Fruit fly (Drosophila melanogaster) whole organism, embryonic: ENCODE measurements around the gene CG10862.

Experiments
- Atf6 ChIP-seq: fragments of 200-800 bp; sonication (Bioruptor generic); IDR thresholded peaks from 2 replicates; pipeline ENCODE4 v1.3.6; 2022; ENCODE audit warnings: missing biosample characterization, missing genetic modification characterization
- Bdp1 ChIP-seq: fragments of 200-800 bp; sonication (Bioruptor generic); optimal IDR thresholded peaks from 3 replicates; lab custom pipeline; 2016; ENCODE audit warnings: missing biosample characterization, missing genetic modification characterization
- CG10565 ChIP-seq: fragments of 200-800 bp; sonication (Bioruptor generic); optimal IDR thresholded peaks from 3 replicates; lab custom pipeline; 2016; ENCODE audit warnings: missing biosample characterization, mild to moderate bottlenecking, missing genetic modification characterization
- CG10959 ChIP-seq: fragments of 200-800 bp; sonication (Bioruptor generic); IDR thresholded peaks from 2 replicates; pipeline ENCODE4 v1.3.6; 2022; ENCODE audit warnings: missing biosample characterization, missing genetic modification characterization
- CG10979 ChIP-seq: fragments of 200-800 bp; sonication (Bioruptor generic); optimal IDR thresholded peaks from 2 replicates; lab custom pipeline; 2018; ENCODE audit warnings: missing biosample characterization, mild to moderate bottlenecking, missing genetic modification characterization, moderate library complexity
- CG11247 ChIP-seq: fragments of 200-800 bp; sonication (Bioruptor generic); IDR thresholded peaks from 2 replicates; pipeline ENCODE4 v1.3.6; 2022; ENCODE audit warnings: missing biosample characterization, missing genetic modification characterization
- CG11723 ChIP-seq: fragments of 200-800 bp; sonication (Bioruptor generic); optimal IDR thresholded peaks from 2 replicates; lab custom pipeline; 2017; ENCODE audit warnings: missing biosample characterization, mild to moderate bottlenecking, missing genetic modification characterization
- CG12744 ChIP-seq: fragments of 200-800 bp; sonication (Bioruptor generic); optimal IDR thresholded peaks from 2 replicates; lab custom pipeline; 2016; ENCODE audit warnings: missing biosample characterization, missing genetic modification characterization
- CG12769 ChIP-seq: fragments of 200-800 bp; sonication (Bioruptor generic); optimal IDR thresholded peaks from 2 replicates; lab custom pipeline; 2019; ENCODE audit warnings: missing biosample characterization, mild to moderate bottlenecking, missing genetic modification characterization, moderate library complexity
- CG13775 ChIP-seq: fragments of 200-800 bp; sonication (Bioruptor generic); optimal IDR thresholded peaks from 3 replicates; lab custom pipeline; 2017; ENCODE audit warnings: missing biosample characterization, mild to moderate bottlenecking, missing genetic modification characterization
- CG14014 ChIP-seq: fragments of 200-800 bp; sonication (Bioruptor generic); IDR thresholded peaks from 2 replicates; pipeline ENCODE4 v1.3.6; 2022; ENCODE audit warnings: missing biosample characterization, missing genetic modification characterization
- CG14860 ChIP-seq: fragments of 200-800 bp; sonication (Bioruptor generic); IDR thresholded peaks from 3 replicates; pipeline ENCODE4 v1.3.6; 2022; ENCODE audit warnings: missing biosample characterization, missing genetic modification characterization; ENCODE audit not compliant: partially characterized antibody
- CG16779 ChIP-seq: fragments of 200-800 bp; sonication (Bioruptor generic); IDR thresholded peaks from 2 replicates; pipeline ENCODE4 v1.3.6; 2022; ENCODE audit warnings: missing biosample characterization, missing genetic modification characterization
- CG17385 ChIP-seq: fragments of 200-800 bp; sonication (Bioruptor generic); optimal IDR thresholded peaks from 3 replicates; lab custom pipeline; 2018; ENCODE audit warnings: missing biosample characterization, mild to moderate bottlenecking, missing genetic modification characterization
- CG18262 ChIP-seq: fragments of 200-800 bp; optimal IDR thresholded peaks from 3 replicates; lab custom pipeline; 2019; ENCODE audit warnings: missing biosample characterization, mild to moderate bottlenecking, missing genetic modification characterization, moderate library complexity
- CG2678 ChIP-seq: fragments of 200-800 bp; sonication (Bioruptor generic); optimal IDR thresholded peaks from 3 replicates; lab custom pipeline; 2019; ENCODE audit warnings: missing biosample characterization, mild to moderate bottlenecking, missing genetic modification characterization, moderate library complexity
- CG33213 ChIP-seq: fragments of 200-800 bp; sonication (Bioruptor generic); optimal IDR thresholded peaks from 3 replicates; lab custom pipeline; 2016; ENCODE audit warnings: missing biosample characterization, missing genetic modification characterization
- CG4707 ChIP-seq: fragments of 200-800 bp; sonication (Bioruptor generic); optimal IDR thresholded peaks from 2 replicates; lab custom pipeline; 2018; ENCODE audit warnings: missing biosample characterization, mild to moderate bottlenecking, missing genetic modification characterization, moderate library complexity
- CG5245 ChIP-seq: fragments of 200-800 bp; sonication (Bioruptor generic); optimal IDR thresholded peaks from 3 replicates; lab custom pipeline; 2016; ENCODE audit warnings: missing biosample characterization, missing genetic modification characterization
- CG6254 ChIP-seq: fragments of 200-800 bp; sonication (Bioruptor generic); optimal IDR thresholded peaks from 3 replicates; lab custom pipeline; 2017; ENCODE audit warnings: mild to moderate bottlenecking, missing biosample characterization, missing genetic modification reagents, missing genetic modification characterization
- CG9609 ChIP-seq: fragments of 200-800 bp; sonication (Bioruptor generic); optimal IDR thresholded peaks from 3 replicates; lab custom pipeline; 2016; ENCODE audit warnings: missing biosample characterization, missing genetic modification characterization
- CG9727 ChIP-seq: fragments of 200-800 bp; sonication (Bioruptor generic); optimal IDR thresholded peaks from 3 replicates; lab custom pipeline; 2017; ENCODE audit warnings: missing biosample characterization, mild to moderate bottlenecking, missing genetic modification characterization
- CG9797 ChIP-seq: fragments of 200-800 bp; sonication (Bioruptor generic); optimal IDR thresholded peaks from 3 replicates; lab custom pipeline; 2018; ENCODE audit warnings: missing biosample characterization, mild to moderate bottlenecking, missing genetic modification characterization
- CkIIα-i1 ChIP-seq: fragments of 200-800 bp; sonication (Bioruptor generic); IDR thresholded peaks from 2 replicates; pipeline ENCODE4 v1.3.6; 2022; ENCODE audit warnings: missing biosample characterization, missing genetic modification characterization
- E2f1 ChIP-seq: fragments of 200-800 bp; sonication (Bioruptor generic); IDR thresholded peaks from 2 replicates; pipeline ENCODE4 v1.3.6; 2022; ENCODE audit warnings: missing biosample characterization, missing genetic modification characterization
- Eip74EF ChIP-seq, 2 experiments: fragments of 200-800 bp in 1 of 2; fragments of >200 bp in 1 of 2; sonication (Bioruptor generic) in 1 of 2; optimal IDR thresholded peaks; 2 replicates each; lab custom pipeline; 2017 to 2019; ENCODE audit warnings: missing biosample characterization in 2 of 2, missing genetic modification characterization in 2 of 2, mild to moderate bottlenecking in 1 of 2, moderate library complexity in 1 of 2
- Ets97D ChIP-seq: fragments of 200-800 bp; sonication (Bioruptor generic); optimal IDR thresholded peaks from 3 replicates; lab custom pipeline; 2016; ENCODE audit warnings: missing biosample characterization, missing genetic modification characterization
- GATAe ChIP-seq: fragments of 200-800 bp; sonication (Bioruptor generic); conservative IDR thresholded peaks from 2 replicates; pipeline ENCODE4 v1.3.6; 2022; ENCODE audit warnings: missing biosample characterization, missing genetic modification characterization
- Hr39 ChIP-seq: fragments of >200 bp; optimal IDR thresholded peaks from 2 replicates; lab custom pipeline; 2017
- Mes4 ChIP-seq: fragments of 200-800 bp; sonication (Bioruptor generic); optimal IDR thresholded peaks from 2 replicates; lab custom pipeline; 2016; ENCODE audit warnings: missing biosample characterization, missing genetic modification characterization
- Oli ChIP-seq: fragments of 200-800 bp; sonication (Bioruptor generic); optimal IDR thresholded peaks from 2 replicates; lab custom pipeline; 2018; ENCODE audit warnings: missing biosample characterization, mild to moderate bottlenecking, missing genetic modification characterization, moderate library complexity
- Ptx1 ChIP-seq: fragments of 200-800 bp; sonication (Bioruptor generic); IDR thresholded peaks from 2 replicates; pipeline ENCODE4 v1.3.6; 2022; ENCODE audit warnings: missing biosample characterization, missing genetic modification characterization
- Rfx ChIP-seq: fragments of 200-800 bp; sonication (Bioruptor generic); IDR thresholded peaks from 2 replicates; pipeline ENCODE4 v1.3.6; 2022; ENCODE audit warnings: missing biosample characterization, missing genetic modification characterization
- Sox102F ChIP-seq: fragments of 200-800 bp; sonication (Bioruptor generic); optimal IDR thresholded peaks from 2 replicates; lab custom pipeline; 2018; ENCODE audit warnings: missing biosample characterization, mild to moderate bottlenecking, missing genetic modification characterization, moderate library complexity
- TFAM ChIP-seq: fragments of 200-800 bp; sonication (Bioruptor generic); optimal IDR thresholded peaks from 2 replicates; lab custom pipeline; 2017; ENCODE audit warnings: missing biosample characterization, missing genetic modification characterization, inconsistent platforms
- Vsx1 ChIP-seq: fragments of 200-800 bp; sonication (Bioruptor generic); optimal IDR thresholded peaks from 2 replicates; lab custom pipeline; 2017; ENCODE audit warnings: missing biosample characterization, mild to moderate bottlenecking, missing genetic modification characterization, missing genetic modification reagents
- croc ChIP-seq: fragments of 200-800 bp; sonication (Bioruptor generic); conservative IDR thresholded peaks from 3 replicates; pipeline ENCODE4 v1.3.6; 2022; ENCODE audit warnings: missing biosample characterization, missing genetic modification characterization
- dmrt99B ChIP-seq: fragments of 200-800 bp; sonication (Bioruptor generic); optimal IDR thresholded peaks from 2 replicates; lab custom pipeline; 2018; ENCODE audit warnings: missing biosample characterization, mild to moderate bottlenecking, missing genetic modification characterization, moderate library complexity
- dysf ChIP-seq: fragments of 200-800 bp; sonication (Bioruptor generic); IDR thresholded peaks from 3 replicates; pipeline ENCODE4 v1.3.6; 2022; ENCODE audit warnings: missing biosample characterization, missing genetic modification characterization
- en ChIP-seq: fragments of 200-800 bp; sonication (Bioruptor generic); optimal IDR thresholded peaks from 2 replicates; lab custom pipeline; 2016; ENCODE audit warnings: missing biosample characterization, missing genetic modification characterization
- eyg ChIP-seq: fragments of 200-800 bp; sonication (Bioruptor generic); optimal IDR thresholded peaks from 3 replicates; lab custom pipeline; 2016; ENCODE audit warnings: missing biosample characterization, missing genetic modification characterization
- jigr1 ChIP-seq: fragments of 200-800 bp; sonication (Bioruptor generic); IDR thresholded peaks from 3 replicates; pipeline ENCODE4 v1.3.6; 2022; ENCODE audit warnings: missing biosample characterization, missing genetic modification characterization
- ken ChIP-seq: fragments of 200-800 bp; sonication (Bioruptor generic); IDR thresholded peaks from 3 replicates; pipeline ENCODE4 v1.3.6; 2022; ENCODE audit warnings: missing biosample characterization, missing genetic modification characterization
- slbo ChIP-seq: fragments of 200-800 bp; sonication (Bioruptor generic); IDR thresholded peaks from 2 replicates; pipeline ENCODE4 v1.3.6; 2022; ENCODE audit warnings: missing biosample characterization, missing genetic modification characterization
- so ChIP-seq: fragments of 200-800 bp; sonication (Bioruptor generic); IDR thresholded peaks from 3 replicates; pipeline ENCODE4 v1.3.6; 2022; ENCODE audit warnings: missing biosample characterization, missing genetic modification characterization
- sob ChIP-seq: fragments of 200-800 bp; sonication (Bioruptor generic); IDR thresholded peaks from 2 replicates; pipeline ENCODE4 v1.3.6; 2022; ENCODE audit warnings: missing biosample characterization, missing genetic modification characterization
- tap ChIP-seq: fragments of 200-800 bp; optimal IDR thresholded peaks from 3 replicates; lab custom pipeline; 2019; ENCODE audit warnings: missing biosample characterization, mild to moderate bottlenecking, missing genetic modification characterization, moderate library complexity
- yki ChIP-seq: fragments of >200 bp; optimal IDR thresholded peaks from 3 replicates; lab custom pipeline; 2018
- zf30C ChIP-seq: fragments of 200-800 bp; sonication (Bioruptor generic); optimal IDR thresholded peaks from 3 replicates; lab custom pipeline; 2018; ENCODE audit warnings: missing biosample characterization, mild to moderate bottlenecking, missing genetic modification characterization

The CG10862 gene

DNA sequence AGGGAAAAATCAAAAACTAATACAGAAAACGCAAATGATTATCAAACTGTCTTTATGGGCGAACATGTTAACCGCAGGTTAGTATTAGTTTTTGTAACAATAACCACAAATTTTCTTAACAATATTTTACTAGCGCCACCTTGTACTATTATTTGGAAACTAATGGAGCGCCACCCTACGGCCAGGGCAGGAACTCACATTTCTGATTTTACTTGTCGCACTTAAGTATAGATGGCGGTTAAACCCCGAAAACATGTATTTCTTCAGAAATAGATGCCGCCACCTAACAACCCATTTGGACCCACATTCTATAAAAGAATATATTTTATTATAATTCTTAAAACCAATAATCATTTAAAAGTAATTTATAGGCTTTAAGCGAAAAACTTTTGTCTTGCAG, 38.2 kb downstream of the CG10862 start (continued):
- no peak for TF ChIP-seq CG11723
- TF ChIP-seq so (GFP tag; lab: Robert Waterston, UW): no peak
- TF ChIP-seq Atf6: no peak
- peak; percentile 93 for TF ChIP-seq CG5245
- peak; percentile 28 for TF ChIP-seq CG17385
- no peak for TF ChIP-seq CG10565 (GFP tag; lab: Kevin White, UChicago)
- TF ChIP-seq CG6254 (GFP tag; lab: Kevin White, UChicago): no peak
- peak; percentile 69 for TF ChIP-seq CG9727 (GFP tag; lab: Kevin White, UChicago)
- TF ChIP-seq, all 482 proteins: peak for 350

DNA sequence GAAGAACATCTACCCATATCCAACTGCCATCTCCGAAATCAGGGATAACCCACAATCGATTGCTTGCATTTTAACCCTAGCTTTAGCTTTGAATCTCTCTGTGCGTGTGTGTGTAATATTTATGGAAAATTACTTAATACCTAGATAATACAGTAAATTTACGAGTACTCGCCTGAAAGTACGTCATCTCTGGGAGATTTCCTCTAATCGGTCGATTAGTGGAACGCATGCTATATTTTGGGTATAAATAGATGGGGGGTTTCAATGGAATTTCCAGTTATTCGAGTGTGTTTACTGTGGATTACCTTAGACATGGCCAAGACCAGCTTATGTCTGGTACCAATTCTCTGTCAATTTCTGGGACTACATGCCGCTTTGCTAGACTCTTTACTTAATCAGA, 39.5 kb downstream of the CG10862 start, which contains the start of gene CG10357:
Gene CG10357, plus strand, starts transcription at position 301 of the 400 bp plus-strand sequence.
- TF ChIP-seq CG10959 (GFP tag; lab: Robert Waterston, UW): no peak
- TF ChIP-seq Sox102F (GFP tag; lab: Kevin White, UChicago): no peak
- no peak for TF ChIP-seq Mes4
- TF ChIP-seq Hr39: no peak
- TF ChIP-seq E2f1: no peak
- no peak for TF ChIP-seq GATAe (GFP tag; lab: Robert Waterston, UW)

DNA sequence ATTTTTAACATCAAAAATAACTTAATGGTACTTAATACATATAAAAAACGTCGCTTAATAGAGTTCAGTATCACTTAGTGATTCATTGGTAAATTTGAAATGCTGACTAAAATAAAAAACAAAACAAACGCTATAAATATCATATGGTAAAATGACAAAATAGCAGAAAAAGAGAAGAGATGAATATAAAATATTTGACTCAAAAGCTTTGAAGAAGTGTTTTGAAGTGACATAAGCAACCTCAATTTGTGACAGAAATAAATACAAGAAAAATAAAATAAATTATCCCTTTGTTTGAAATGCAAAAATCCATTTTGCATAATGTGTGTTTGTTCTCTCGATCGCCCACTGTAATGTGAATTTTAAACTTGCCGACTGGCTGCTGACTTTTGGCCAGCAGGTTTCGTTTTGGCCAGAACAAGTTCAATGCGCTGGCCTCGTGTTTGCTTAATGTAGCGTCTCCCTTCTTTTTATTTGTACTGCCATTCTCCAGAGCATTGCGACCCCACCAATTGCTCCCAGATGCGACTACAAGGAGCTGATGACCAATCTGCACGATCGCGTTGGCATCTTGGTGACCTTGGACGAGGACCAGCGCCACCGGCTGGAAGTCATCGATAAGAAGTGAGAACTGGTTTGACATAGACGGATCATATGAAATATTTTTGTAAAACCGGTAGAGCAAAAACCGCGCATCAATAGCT, 41.8 kb downstream of the CG10862 start:
- TF ChIP-seq CG12744 (GFP tag; lab: Kevin White, UChicago): no peak
- TF ChIP-seq dmrt99B (tag; lab: Kevin White, UChicago): no peak
- TF ChIP-seq jigr1 (GFP tag; lab: Robert Waterston, UW): no peak
- TF ChIP-seq yki (lab: Kevin White, UChicago): no peak
- TF ChIP-seq slbo (GFP tag; lab: Robert Waterston, UW): no peak
- TF ChIP-seq CG13775 (GFP tag; lab: Kevin White, UChicago): no peak
- no peak for TF ChIP-seq CkIIα-i1 (GFP tag; lab: Robert Waterston, UW)
- 0 out of 3 replicates have a peak, but pooled peaks have one; percentile 21 for TF ChIP-seq dysf (GFP tag; lab: Robert Waterston, UW)
- no peak for TF ChIP-seq CG16779 (GFP tag; lab: Robert Waterston, UW)
- no peak for TF ChIP-seq CG18262 (tag; lab: Kevin White, UChicago)
- TF ChIP-seq CG9609 (GFP tag; lab: Kevin White, UChicago): no peak
- TF ChIP-seq CG9797 (GFP tag; lab: Kevin White, UChicago): no peak
- TF ChIP-seq Oli (tag; lab: Kevin White, UChicago): no peak
- TF ChIP-seq Bdp1 (GFP tag; lab: Kevin White, UChicago): no peak
- TF ChIP-seq CG9727 (GFP tag; lab: Kevin White, UChicago): no peak
- no peak for TF ChIP-seq CG10979
- TF ChIP-seq en (GFP tag; lab: Kevin White, UChicago): no peak
- no peak for TF ChIP-seq CG2678
- no peak for TF ChIP-seq CG33213
- TF ChIP-seq eyg (GFP tag; lab: Kevin White, UChicago): no peak
- TF ChIP-seq Rfx (GFP tag; lab: Robert Waterston, UW): peak; percentile 41; the same call in 1 of the 2 replicates
- no peak for TF ChIP-seq Vsx1
- no peak for TF ChIP-seq Ptx1 (GFP tag; lab: Robert Waterston, UW)
- TF ChIP-seq tap (tag; lab: Kevin White, UChicago): no peak
- no peak for TF ChIP-seq Ets97D (GFP tag; lab: Kevin White, UChicago)
- no peak for TF ChIP-seq sob (GFP tag; lab: Robert Waterston, UW)
- no peak for TF ChIP-seq CG14014 (GFP tag; lab: Robert Waterston, UW)
- TF ChIP-seq CG6254 (GFP tag; lab: Kevin White, UChicago): no peak
- no peak for TF ChIP-seq Eip74EF (GFP tag; optimal IDR thresholded peaks at IDR 0.05; lab: Kevin White, UChicago)
- no peak for TF ChIP-seq CG4707 (GFP tag; lab: Kevin White, UChicago)
- peak; percentile 7 for TF ChIP-seq CG12769
- TF ChIP-seq TFAM (GFP tag; lab: Kevin White, UChicago): no peak
- no peak for TF ChIP-seq croc (GFP tag; lab: Robert Waterston, UW)
- TF ChIP-seq CG14860: no peak
- no peak for TF ChIP-seq zf30C (GFP tag; lab: Kevin White, UChicago)
- no peak for TF ChIP-seq CG11247
- TF ChIP-seq ken (GFP tag; lab: Robert Waterston, UW): no peak
